Worm (Caenorhabditis elegans): ENCODE data around the gene set-16.

The set-16 gene

ce11 chrIII:13643534-13643933 is at the start of gene set-16, which contains the start of gene drr-2 (continued):
- TF ChIP-seq dsc-1 (tag; optimal IDR thresholded peaks at IDR 0.05), result peak; percentile 99
- TF ChIP-seq F16B12.6 (tag; optimal IDR thresholded peaks at IDR 0.05), result peak; percentile 100
- TF ChIP-seq grh-1 (GFP tag; IDR thresholded peaks at IDR 0.05), result peak; percentile 98
- peak; percentile 99 for TF ChIP-seq isw-1 (GFP tag; IDR thresholded peaks at IDR 0.05)
- TF ChIP-seq unc-86 (tag; optimal IDR thresholded peaks at IDR 0.05), result peak; percentile 99
- no peak for TF ChIP-seq blmp-1 (tag; optimal IDR thresholded peaks at IDR 0.05)
- peak; percentile 27 for TF ChIP-seq pqm-1 (tag; optimal IDR thresholded peaks at IDR 0.05)
- peak; percentile 45 for TF ChIP-seq ceh-90 (tag; optimal IDR thresholded peaks at IDR 0.05)
- TF ChIP-seq fkh-10 (GFP tag; optimal IDR thresholded peaks at IDR 0.05), result peak; percentile 97
- peak in 1 of 2 experiments; percentile 90 for TF ChIP-seq mdl-1 (tag; optimal IDR thresholded peaks at IDR 0.05)
- peak; percentile 99 for TF ChIP-seq lin-14 (GFP tag; optimal IDR thresholded peaks at IDR 0.05)
- TF ChIP-seq tlp-1 (tag; optimal IDR thresholded peaks at IDR 0.05), result no peak
- TF ChIP-seq rnt-1 (tag; optimal IDR thresholded peaks at IDR 0.05), result peak; percentile 98
- TF ChIP-seq nhr-19 (GFP tag; conservative IDR thresholded peaks at IDR 0.05), result peak; percentile 99
- TF ChIP-seq nhr-71 (tag; optimal IDR thresholded peaks at IDR 0.05), result peak; percentile 100
- TF ChIP-seq swsn-7 (tag; optimal IDR thresholded peaks at IDR 0.05), result peak; percentile 99
- no peak for TF ChIP-seq hlh-17 (GFP tag; optimal IDR thresholded peaks at IDR 0.05; ENCODE audit: borderline replicate concordance)
- TF ChIP-seq C16A3.4 (tag; optimal IDR thresholded peaks at IDR 0.05), result peak; percentile 98
- TF ChIP-seq xbp-1 (tag; optimal IDR thresholded peaks at IDR 0.05), result peak; percentile 98
- peak; percentile 98 for TF ChIP-seq elt-2 (tag; optimal IDR thresholded peaks at IDR 0.05)
- TF ChIP-seq aha-1 (tag; optimal IDR thresholded peaks at IDR 0.05), result peak; percentile 96
- peak; percentile 96 for TF ChIP-seq sup-37 (GFP tag; optimal IDR thresholded peaks at IDR 0.05)
- peak; percentile 38 for TF ChIP-seq pag-3 (tag; optimal IDR thresholded peaks at IDR 0.05; ENCODE audit: borderline replicate concordance, insufficient read depth)
- TF ChIP-seq pax-3 (tag; optimal IDR thresholded peaks at IDR 0.05), result peak; percentile 98
- TF ChIP-seq unc-62 (GFP tag; optimal IDR thresholded peaks at IDR 0.05), result no peak
- TF ChIP-seq mep-1 (tag; optimal IDR thresholded peaks at IDR 0.05), result peak; percentile 99
- TF ChIP-seq unc-30 (tag; optimal IDR thresholded peaks at IDR 0.05), result peak; percentile 55
- peak; percentile 51 for TF ChIP-seq Y116A8C.19 (tag; optimal IDR thresholded peaks at IDR 0.05; ENCODE audit: borderline replicate concordance)
- TF ChIP-seq C34B4.2 (tag; optimal IDR thresholded peaks at IDR 0.05), result peak; percentile 90
- peak; percentile 98 for TF ChIP-seq jun-1 (tag; optimal IDR thresholded peaks at IDR 0.05)
- TF ChIP-seq ama-1 (optimal IDR thresholded peaks at IDR 0.05), result peak; percentile 48
- TF ChIP-seq ceh-63 (GFP tag; optimal IDR thresholded peaks at IDR 0.05), result peak; percentile 56

ce11 chrIII:13600254-13600653 is 43.5 kb upstream of the set-16 start:
- no peak for TF ChIP-seq lsy-2 (tag; optimal IDR thresholded peaks at IDR 0.05)
- TF ChIP-seq ceh-82 (tag; optimal IDR thresholded peaks at IDR 0.05), result no peak
- no peak for TF ChIP-seq ama-1 (optimal IDR thresholded peaks at IDR 0.05)
- no peak for TF ChIP-seq vab-15 (tag; optimal IDR thresholded peaks at IDR 0.05)
- TF ChIP-seq unc-86 (tag; optimal IDR thresholded peaks at IDR 0.05), result no peak
- no peak for TF ChIP-seq zag-1 (tag; optimal IDR thresholded peaks at IDR 0.05)
- no peak for TF ChIP-seq sptf-1 (tag; optimal IDR thresholded peaks at IDR 0.05)
- no peak for TF ChIP-seq nhr-28 (tag; optimal IDR thresholded peaks at IDR 0.05)
- TF ChIP-seq unc-30 (tag; optimal IDR thresholded peaks at IDR 0.05), result no peak
- TF ChIP-seq lin-13 (GFP tag; optimal IDR thresholded peaks at IDR 0.05), result no peak
- no peak for TF ChIP-seq snpc-4 (tag; optimal IDR thresholded peaks at IDR 0.05)
- no peak for TF ChIP-seq egl-13 (tag; optimal IDR thresholded peaks at IDR 0.05)
- no peak for TF ChIP-seq nhr-11 (tag; optimal IDR thresholded peaks at IDR 0.05)
- TF ChIP-seq pax-3 (tag; optimal IDR thresholded peaks at IDR 0.05), result no peak
- no peak for TF ChIP-seq fkh-4 (tag; optimal IDR thresholded peaks at IDR 0.05; ENCODE audit: borderline replicate concordance)
- TF ChIP-seq mef-2 (tag; optimal IDR thresholded peaks at IDR 0.05), result no peak
- TF ChIP-seq dpl-1 (GFP tag; optimal IDR thresholded peaks at IDR 0.05), result no peak
